Fruit fly (Drosophila melanogaster) whole organism, prepupa: ENCODE data around the gene Dhc62B.

Experiments used
- CG10631 ChIP-seq: fragments of 200-800 bp; sonication (Bioruptor generic); optimal IDR thresholded peaks from 2 replicates; lab custom pipeline; 2016; ENCODE audit warnings: missing biosample characterization, missing genetic modification characterization
- CG11762 ChIP-seq: fragments of 200-800 bp; sonication (Bioruptor generic); optimal IDR thresholded peaks from 3 replicates; lab custom pipeline; 2016; ENCODE audit warnings: missing biosample characterization, missing genetic modification characterization; ENCODE audit not compliant: insufficient read depth
- CG1621 ChIP-seq: fragments of 200-800 bp; sonication (Bioruptor generic); optimal IDR thresholded peaks from 3 replicates; lab custom pipeline; 2018; ENCODE audit warnings: missing biosample characterization, mild to moderate bottlenecking, missing genetic modification characterization
- dsx ChIP-seq: fragments of 200-800 bp; optimal IDR thresholded peaks from 3 replicates; lab custom pipeline; 2019; ENCODE audit warnings: missing biosample characterization, mild to moderate bottlenecking, missing genetic modification characterization, moderate library complexity; ENCODE audit not compliant: poor library complexity, severe bottlenecking
- salr ChIP-seq, 2 experiments: fragments of 200-800 bp; sonication (Bioruptor generic); optimal IDR thresholded peaks; 3 replicates each; lab custom pipeline; 2016 to 2018; ENCODE audit warnings: missing biosample characterization in 2 of 2, missing genetic modification characterization in 2 of 2, mild to moderate bottlenecking in 1 of 2

DNA sequence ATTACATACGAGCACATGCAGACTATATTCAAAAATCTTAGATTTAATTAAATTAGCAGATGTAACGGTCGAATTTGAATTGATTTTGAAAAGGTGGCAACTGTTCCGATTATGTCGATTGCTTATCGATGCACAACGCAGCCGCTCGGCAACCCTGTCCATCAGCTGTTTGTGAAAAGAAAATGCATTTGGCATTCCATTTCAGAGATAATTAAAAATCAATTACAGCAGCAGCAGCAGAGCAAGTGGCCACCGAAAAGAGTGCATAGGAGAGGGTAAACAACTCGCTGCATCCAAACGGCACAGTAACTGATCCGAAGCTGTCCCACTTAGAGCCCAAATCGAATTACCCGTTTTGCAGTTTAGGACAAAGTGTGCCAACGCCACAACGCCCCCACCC, 27.1 kb upstream of the Dhc62B start, which contains the start of gene Patj:
- TF ChIP-seq CG10631 (GFP tag; lab: Kevin White, UChicago) (no peak), CG11762 (GFP tag; lab: Kevin White, UChicago) (no peak), dsx (no peak), CG1621 (tag; lab: Kevin White, UChicago) (no peak), salr (GFP tag; optimal IDR thresholded peaks at IDR 0.05; lab: Kevin White, UChicago) (no peak)
